Worm (Caenorhabditis elegans): ENCODE measurements around the gene ooc-3.

ce11 chrII:11486698-11487234 lies 8.4 kb downstream of the ooc-3 start, which contains the start of gene ttr-18:
- no peak for TF ChIP-seq R02D3.7 (tag; optimal IDR thresholded peaks at IDR 0.05)
- no peak for TF ChIP-seq skn-1 (tag; optimal IDR thresholded peaks at IDR 0.05)
- no peak for TF ChIP-seq elt-1 (tag; optimal IDR thresholded peaks at IDR 0.05)
- no peak for TF ChIP-seq jun-1 (tag; optimal IDR thresholded peaks at IDR 0.05)
- no peak for TF ChIP-seq nhr-77 (tag; optimal IDR thresholded peaks at IDR 0.05)
- TF ChIP-seq nhr-11 (tag; optimal IDR thresholded peaks at IDR 0.05): no peak
